Worm (Caenorhabditis elegans): ENCODE data around the gene srx-41.

- TF ChIP-seq ceh-91 (GFP tag; IDR thresholded peaks at IDR 0.05), result no peak
- TF ChIP-seq ama-1 (optimal IDR thresholded peaks at IDR 0.05), result no peak
- TF ChIP-seq ama-1 (GFP tag; optimal IDR thresholded peaks at IDR 0.05), result no peak
- no peak for TF ChIP-seq bed-1 (GFP tag; IDR thresholded peaks at IDR 0.05)
Observed at ce11 chrV:3592099-3592498, 44.9 kb downstream of the srx-41 start, which contains the start of gene T22F3.12.

Measured in whole organism, young adult.